Fruit fly (Drosophila melanogaster) whole organism, prepupa: ENCODE measurements around the gene Mulk.

Experiments
- CG11762 ChIP-seq: fragments of 200-800 bp; sonication (Bioruptor generic); optimal IDR thresholded peaks from 3 replicates; lab custom pipeline; 2016; ENCODE audit warnings: missing biosample characterization, missing genetic modification characterization; ENCODE audit not compliant: insufficient read depth
- CG6276 ChIP-seq: fragments of 200-800 bp; sonication (Bioruptor generic); optimal IDR thresholded peaks from 2 replicates; lab custom pipeline; 2017; ENCODE audit warnings: missing biosample characterization, mild to moderate bottlenecking, missing genetic modification characterization
- OdsH ChIP-seq: fragments of 200-800 bp; sonication (Bioruptor generic); optimal IDR thresholded peaks from 3 replicates; lab custom pipeline; 2016; ENCODE audit warnings: missing biosample characterization, missing genetic modification characterization

dm6 chr2L:10251592-10251991 lies 18.3 kb upstream of the Mulk start, which contains the start of gene Ror:
- TF ChIP-seq CG6276 (GFP tag; lab: Kevin White, UChicago) = no peak
- TF ChIP-seq OdsH (GFP tag; lab: Kevin White, UChicago) = no peak
- TF ChIP-seq CG11762 = no peak
